Worm (Caenorhabditis elegans) whole organism, L3 larva: ENCODE data around the gene Y39B6A.33.

Experiments
- aly-2 ChIP-seq: fragments of 150-350 bp; optimal IDR thresholded peaks from 2 replicates; lab custom pipeline; 2014; ENCODE audit warnings: missing biosample characterization, missing genetic modification characterization
- ama-1 ChIP-seq: fragments of 150-350 bp; optimal IDR thresholded peaks from 2 replicates; lab custom pipeline; 2018
- lin-15B ChIP-seq: fragments of 150-350 bp; optimal IDR thresholded peaks from 2 replicates; lab custom pipeline; 2014; ENCODE audit warnings: missing biosample characterization, missing genetic modification characterization
- lin-39 ChIP-seq: fragments of 150-350 bp; optimal IDR thresholded peaks from 2 replicates; lab custom pipeline; 2018; ENCODE audit warnings: missing biosample characterization, missing genetic modification reagents, missing genetic modification characterization
- nfya-1 ChIP-seq: sonication (generic microtip); optimal IDR thresholded peaks from 2 replicates; lab custom pipeline; 2017; ENCODE audit warnings: missing genetic modification characterization, mild to moderate bottlenecking, missing compliant biosample characterization, antibody characterized with exemption, moderate library complexity; ENCODE audit not compliant: insufficient read depth
- nhr-77 ChIP-seq: fragments of 150-350 bp; optimal IDR thresholded peaks from 2 replicates; lab custom pipeline; 2014; ENCODE audit warnings: missing biosample characterization, missing genetic modification characterization
- pha-4 ChIP-seq: fragments of 150-350 bp; optimal IDR thresholded peaks from 2 replicates; lab custom pipeline; 2014; ENCODE audit warnings: missing biosample characterization, missing genetic modification reagents, missing genetic modification characterization
- skn-1 ChIP-seq: fragments of 150-350 bp; optimal IDR thresholded peaks from 2 replicates; lab custom pipeline; 2014; ENCODE audit warnings: missing biosample characterization, missing genetic modification characterization
- tbx-2 ChIP-seq: sonication (generic microtip); optimal IDR thresholded peaks from 2 replicates; lab custom pipeline; 2016; ENCODE audit warnings: mild to moderate bottlenecking, missing genetic modification characterization, missing compliant biosample characterization
- unc-62 ChIP-seq: fragments of 150-350 bp; sonication (generic microtip); optimal IDR thresholded peaks from 4 replicates; lab custom pipeline; 2014; ENCODE audit warnings: missing biosample characterization, missing genetic modification reagents, missing genetic modification characterization

ce11 chrV:18960072-18960471 lies 41.7 kb upstream of the Y39B6A.33 start, which contains the start of gene ztf-20:
- TF ChIP-seq pha-4 = no peak
- no peak for TF ChIP-seq aly-2
- no peak for TF ChIP-seq nhr-77 (tag; lab: Kevin White, UChicago)
- TF ChIP-seq lin-15B (tag; lab: Kevin White, UChicago) = no peak
- TF ChIP-seq lin-39 (tag; lab: Kevin White, UChicago) = no peak
- no peak for TF ChIP-seq unc-62 (GFP tag; lab: Kevin White, UChicago)
- no peak for TF ChIP-seq tbx-2 (tag; lab: Kevin White, UChicago)
- no peak for TF ChIP-seq nfya-1 (tag; lab: Kevin White, UChicago)
- TF ChIP-seq ama-1 (lab: Kevin White, UChicago) = no peak
- no peak for TF ChIP-seq skn-1 (tag; lab: Kevin White, UChicago)
